Worm (Caenorhabditis elegans) whole organism, L3 larva: Measurements from ENCODE around the gene F09E10.6.

Source experiments
- R02D3.7 ChIP-seq: fragments of 150-350 bp; optimal IDR thresholded peaks from 2 replicates; lab custom pipeline; 2014; ENCODE audit warnings: missing biosample characterization, missing genetic modification characterization
- ZK546.5 ChIP-seq: sonication (generic microtip); optimal IDR thresholded peaks from 2 replicates; lab custom pipeline; 2017; ENCODE audit warnings: missing biosample characterization, missing genetic modification characterization
- ama-1 ChIP-seq: fragments of 150-350 bp; optimal IDR thresholded peaks from 2 replicates; lab custom pipeline; 2018
- ceh-28 ChIP-seq: fragments of 150-350 bp; optimal IDR thresholded peaks from 2 replicates; lab custom pipeline; 2014; ENCODE audit warnings: missing biosample characterization, missing genetic modification reagents, missing genetic modification characterization
- ceh-82 ChIP-seq: fragments of 150-350 bp; optimal IDR thresholded peaks from 2 replicates; lab custom pipeline; 2014; ENCODE audit warnings: missing biosample characterization, missing genetic modification characterization
- egl-27 ChIP-seq: sonication (generic microtip); optimal IDR thresholded peaks from 4 replicates; lab custom pipeline; 2017; ENCODE audit warnings: missing biosample characterization, missing genetic modification reagents, missing genetic modification characterization
- egl-5 ChIP-seq: fragments of 150-350 bp; optimal IDR thresholded peaks from 2 replicates; lab custom pipeline; 2017; ENCODE audit warnings: missing biosample characterization, missing genetic modification reagents, missing genetic modification characterization, inconsistent platforms
- elt-1 ChIP-seq: fragments of 150-350 bp; optimal IDR thresholded peaks from 2 replicates; lab custom pipeline; 2014; ENCODE audit warnings: missing biosample characterization, missing genetic modification characterization
- elt-2 ChIP-seq: sonication (generic microtip); optimal IDR thresholded peaks from 2 replicates; lab custom pipeline; 2016; ENCODE audit warnings: missing genetic modification reagents, mild to moderate bottlenecking, missing genetic modification characterization, missing compliant biosample characterization
- eor-1 ChIP-seq, 2 experiments: fragments of 150-350 bp; optimal IDR thresholded peaks; 2 replicates each; lab custom pipeline; 2014 to 2018; ENCODE audit warnings: missing biosample characterization in 2 of 2, missing genetic modification characterization in 2 of 2
- hmg-11 ChIP-seq: sonication (generic microtip); optimal IDR thresholded peaks from 2 replicates; lab custom pipeline; 2016; ENCODE audit warnings: missing genetic modification characterization, missing compliant biosample characterization
- jun-1 ChIP-seq: fragments of 150-350 bp; optimal IDR thresholded peaks from 2 replicates; lab custom pipeline; 2014; ENCODE audit warnings: missing biosample characterization, missing genetic modification reagents, missing genetic modification characterization
- lin-15B ChIP-seq: fragments of 150-350 bp; optimal IDR thresholded peaks from 2 replicates; lab custom pipeline; 2014; ENCODE audit warnings: missing biosample characterization, missing genetic modification characterization
- lin-39 ChIP-seq: fragments of 150-350 bp; optimal IDR thresholded peaks from 2 replicates; lab custom pipeline; 2018; ENCODE audit warnings: missing biosample characterization, missing genetic modification reagents, missing genetic modification characterization
- lsy-12 ChIP-seq: sonication (generic microtip); optimal IDR thresholded peaks from 2 replicates; lab custom pipeline; 2016; ENCODE audit warnings: mild to moderate bottlenecking, missing genetic modification characterization, missing compliant biosample characterization
- mdl-1 ChIP-seq: fragments of 150-350 bp; optimal IDR thresholded peaks from 2 replicates; lab custom pipeline; 2014; ENCODE audit warnings: missing biosample characterization, missing genetic modification characterization
- nfya-1 ChIP-seq: sonication (generic microtip); optimal IDR thresholded peaks from 2 replicates; lab custom pipeline; 2017; ENCODE audit warnings: missing genetic modification characterization, mild to moderate bottlenecking, missing compliant biosample characterization, antibody characterized with exemption, moderate library complexity; ENCODE audit not compliant: insufficient read depth
- nhr-11 ChIP-seq: fragments of 150-350 bp; optimal IDR thresholded peaks from 2 replicates; lab custom pipeline; 2014; ENCODE audit warnings: missing biosample characterization, missing genetic modification characterization
- nhr-12 ChIP-seq: fragments of 150-350 bp; optimal IDR thresholded peaks from 2 replicates; lab custom pipeline; 2014; ENCODE audit warnings: missing biosample characterization, missing genetic modification characterization
- nhr-23 ChIP-seq: fragments of 150-350 bp; optimal IDR thresholded peaks from 2 replicates; lab custom pipeline; 2014; ENCODE audit warnings: missing biosample characterization, missing genetic modification reagents, missing genetic modification characterization
- nhr-237 ChIP-seq: fragments of 150-350 bp; optimal IDR thresholded peaks from 2 replicates; lab custom pipeline; 2014; ENCODE audit warnings: missing biosample characterization, missing genetic modification characterization
- nhr-25 ChIP-seq: sonication (generic microtip); optimal IDR thresholded peaks from 2 replicates; lab custom pipeline; 2017; ENCODE audit warnings: missing biosample characterization, missing genetic modification characterization
- nhr-43 ChIP-seq: sonication (generic microtip); optimal IDR thresholded peaks from 2 replicates; lab custom pipeline; 2016; ENCODE audit warnings: mild to moderate bottlenecking, missing genetic modification characterization, missing compliant biosample characterization; ENCODE audit not compliant: poor library complexity, severe bottlenecking
- nhr-67 ChIP-seq: fragments of 150-350 bp; optimal IDR thresholded peaks from 2 replicates; lab custom pipeline; 2014; ENCODE audit warnings: missing biosample characterization, missing genetic modification characterization
- nhr-77 ChIP-seq: fragments of 150-350 bp; optimal IDR thresholded peaks from 2 replicates; lab custom pipeline; 2014; ENCODE audit warnings: missing biosample characterization, missing genetic modification characterization
- pha-4 ChIP-seq: fragments of 150-350 bp; optimal IDR thresholded peaks from 2 replicates; lab custom pipeline; 2014; ENCODE audit warnings: missing biosample characterization, missing genetic modification reagents, missing genetic modification characterization
- pqm-1 ChIP-seq: fragments of 150-350 bp; optimal IDR thresholded peaks from 2 replicates; lab custom pipeline; 2017; ENCODE audit warnings: missing biosample characterization, missing genetic modification characterization, inconsistent platforms
- sea-2 ChIP-seq: fragments of 150-350 bp; sonication (generic microtip); optimal IDR thresholded peaks from 4 replicates; lab custom pipeline; 2014; ENCODE audit warnings: missing biosample characterization, missing genetic modification reagents, missing genetic modification characterization
- skn-1 ChIP-seq: fragments of 150-350 bp; optimal IDR thresholded peaks from 2 replicates; lab custom pipeline; 2014; ENCODE audit warnings: missing biosample characterization, missing genetic modification characterization
- tbx-2 ChIP-seq: sonication (generic microtip); optimal IDR thresholded peaks from 2 replicates; lab custom pipeline; 2016; ENCODE audit warnings: mild to moderate bottlenecking, missing genetic modification characterization, missing compliant biosample characterization
- unc-62 ChIP-seq: fragments of 150-350 bp; sonication (generic microtip); optimal IDR thresholded peaks from 4 replicates; lab custom pipeline; 2014; ENCODE audit warnings: missing biosample characterization, missing genetic modification reagents, missing genetic modification characterization
- zag-1 ChIP-seq: fragments of 150-350 bp; optimal IDR thresholded peaks from 2 replicates; lab custom pipeline; 2014; ENCODE audit warnings: missing biosample characterization, missing genetic modification characterization
- ztf-11 ChIP-seq: fragments of 150-350 bp; optimal IDR thresholded peaks from 2 replicates; lab custom pipeline; 2014; ENCODE audit warnings: missing biosample characterization, missing genetic modification characterization

F09E10.6 gene

DNA sequence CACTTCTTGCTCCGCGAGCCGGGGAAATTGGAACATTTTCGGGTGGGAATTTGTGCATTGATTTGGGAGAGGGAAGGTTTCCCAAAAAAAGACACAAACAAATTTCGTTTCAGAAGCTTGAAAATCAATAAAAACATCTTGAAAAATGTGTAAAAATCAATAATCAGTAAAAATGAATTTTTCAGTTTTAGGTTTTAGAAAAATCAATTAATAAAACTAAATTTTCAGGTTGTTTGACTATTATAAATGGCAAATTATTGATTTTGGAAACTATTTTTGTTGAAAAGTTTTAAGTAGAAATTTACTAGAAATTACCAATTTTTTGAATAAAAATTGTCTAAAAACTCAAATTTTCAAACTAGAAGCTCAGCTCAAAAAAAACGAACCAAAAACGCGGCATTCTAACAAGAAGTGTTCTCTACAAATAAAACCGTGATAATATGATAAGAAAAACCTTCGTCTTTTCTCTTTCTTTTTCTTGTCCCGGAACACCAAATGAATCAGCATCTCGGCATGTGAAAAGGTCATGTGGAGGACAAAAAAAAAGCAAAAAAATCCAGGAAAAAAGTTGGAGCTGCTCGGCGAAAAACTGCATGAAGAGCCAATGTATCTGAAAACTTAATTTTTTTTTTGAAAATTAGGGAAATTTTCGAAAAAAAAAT is 28.2 kb upstream of the F09E10.6 start:
- TF ChIP-seq ceh-28 (tag; lab: Kevin White, UChicago) (peak; percentile 60), egl-27 (tag; lab: Kevin White, UChicago) (no peak)

DNA sequence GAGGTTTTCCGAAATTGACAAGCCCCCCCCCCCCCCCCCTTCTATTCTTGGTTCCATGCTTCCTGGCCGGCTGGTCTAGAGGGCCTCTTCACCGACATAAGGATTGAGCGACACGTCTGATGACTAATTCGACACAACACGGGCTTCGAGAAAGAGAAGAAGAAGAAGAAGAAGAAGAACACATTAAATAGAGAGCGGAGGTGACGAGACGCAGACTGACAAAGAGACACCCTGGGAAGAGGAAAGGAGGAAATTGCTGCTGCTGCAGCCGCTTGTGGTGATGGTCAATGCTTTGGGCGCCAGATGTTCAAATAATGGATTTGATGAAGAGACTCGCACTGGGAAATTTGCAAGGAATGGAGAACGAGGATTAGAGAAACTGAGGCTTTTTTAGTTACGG is 27.1 kb upstream of the F09E10.6 start:
- TF ChIP-seq nhr-12 (tag; lab: Kevin White, UChicago) = no peak
- peak; percentile 59 for TF ChIP-seq nfya-1
- TF ChIP-seq nhr-23 (tag; lab: Kevin White, UChicago) = peak; percentile 62
- TF ChIP-seq tbx-2 (tag; lab: Kevin White, UChicago) = no peak
- peak; percentile 64 for TF ChIP-seq egl-5
- peak; percentile 41 for TF ChIP-seq lsy-12 (tag; lab: Kevin White, UChicago)
- TF ChIP-seq pha-4 = peak; percentile 34
- TF ChIP-seq ama-1 (lab: Kevin White, UChicago) = peak; percentile 26
- TF ChIP-seq ceh-28 (tag; lab: Kevin White, UChicago) = no peak
- peak; percentile 44 for TF ChIP-seq hmg-11
- no peak for TF ChIP-seq nhr-67 (tag; lab: Kevin White, UChicago)
- TF ChIP-seq nhr-25 = peak; percentile 19
- peak; percentile 84 for TF ChIP-seq lin-39 (tag; lab: Kevin White, UChicago)
- no peak for TF ChIP-seq zag-1

DNA sequence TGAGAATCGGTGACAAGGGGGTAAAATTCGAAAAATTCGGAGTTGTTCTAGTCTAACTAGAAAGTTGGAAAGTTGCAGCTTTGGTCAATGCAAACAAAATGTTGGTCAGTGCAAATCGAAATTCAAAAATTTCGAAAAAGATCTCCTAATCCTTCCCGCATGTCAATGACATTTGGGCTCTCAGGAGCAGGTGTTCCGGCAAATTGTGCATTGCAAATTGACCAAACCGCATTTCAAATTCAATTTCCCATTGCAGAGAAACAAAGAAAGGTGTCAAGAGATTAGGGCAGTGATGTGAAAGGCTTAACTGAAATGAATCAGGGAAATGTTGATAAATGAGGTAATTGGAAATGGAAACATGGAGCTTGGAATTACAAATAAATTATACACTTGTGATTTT is 25.8 kb upstream of the F09E10.6 start:
- TF ChIP-seq pha-4 = no peak
- TF ChIP-seq egl-5 = no peak
- TF ChIP-seq elt-1 = no peak
- TF ChIP-seq ztf-11 (tag; lab: Kevin White, UChicago) = no peak
- no peak for TF ChIP-seq pqm-1
- no peak for TF ChIP-seq sea-2 (GFP tag; lab: Kevin White, UChicago)
- TF ChIP-seq nhr-67 (tag; lab: Kevin White, UChicago) = no peak
- no peak for TF ChIP-seq mdl-1 (tag; lab: Kevin White, UChicago)
- TF ChIP-seq ceh-82 (tag; lab: Kevin White, UChicago) = no peak
- no peak for TF ChIP-seq lin-39 (tag; lab: Kevin White, UChicago)
- no peak for TF ChIP-seq ama-1 (lab: Kevin White, UChicago)
- no peak for TF ChIP-seq nhr-77
- TF ChIP-seq eor-1 (tag; optimal IDR thresholded peaks at IDR 0.05; lab: Kevin White, UChicago) = no peak
- TF ChIP-seq skn-1 = no peak
- TF ChIP-seq, all 47 proteins: peak for 0

DNA sequence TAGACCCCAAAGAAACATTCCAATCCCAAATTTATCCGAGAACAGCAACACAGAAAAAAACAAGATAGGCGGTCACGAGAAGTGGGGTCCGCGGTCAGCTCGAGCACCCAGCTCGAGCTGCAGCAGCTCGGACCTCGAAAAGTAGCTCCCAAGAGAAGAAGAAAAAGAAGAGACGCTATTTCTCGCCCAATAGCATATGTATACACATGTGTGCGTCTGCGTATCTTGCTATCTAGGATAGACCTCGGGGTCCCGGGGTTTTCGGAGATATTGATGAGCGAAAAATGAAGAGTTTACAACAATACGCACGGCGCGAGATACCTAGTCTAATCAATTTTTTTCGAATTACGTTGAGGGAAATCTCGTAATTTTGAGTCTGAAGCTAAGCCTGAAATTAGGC is 24.6 kb upstream of the F09E10.6 start:
- TF ChIP-seq R02D3.7 (tag; lab: Kevin White, UChicago) = no peak
- peak; percentile 5 for TF ChIP-seq lin-15B
- no peak for TF ChIP-seq elt-2 (tag; lab: Kevin White, UChicago)
- TF ChIP-seq ceh-82 (tag; lab: Kevin White, UChicago) = no peak
- peak; percentile 35 for TF ChIP-seq hmg-11
- TF ChIP-seq nhr-43 (tag; lab: Kevin White, UChicago) = no peak
- peak; percentile 71 for TF ChIP-seq lin-39 (tag; lab: Kevin White, UChicago)
- peak; percentile 57 for TF ChIP-seq nfya-1

DNA sequence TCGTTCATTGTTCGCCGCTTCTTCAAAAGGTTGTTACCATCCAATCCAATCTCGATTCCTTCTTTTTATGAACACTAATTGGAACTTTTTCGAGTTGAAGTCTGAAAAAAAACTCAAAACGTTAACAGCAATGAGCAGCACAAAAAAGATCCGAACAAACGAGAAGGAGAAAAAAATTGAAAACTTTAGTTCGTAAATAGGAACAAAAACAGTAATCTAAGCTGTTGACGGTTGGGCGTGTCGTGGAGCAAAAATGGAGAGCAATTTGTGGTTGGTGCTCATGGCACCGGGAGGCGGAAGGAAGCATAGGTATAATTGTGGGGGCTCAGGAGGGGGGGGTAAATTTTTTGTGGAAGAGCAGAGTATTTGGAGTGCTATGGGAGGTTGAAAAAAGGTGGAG is 23.9 kb upstream of the F09E10.6 start, which contains the start of gene toca-1:
toca-1 (minus strand) TSS at position 101 of the 400 bp plus-strand sequence.
- no peak for TF ChIP-seq R02D3.7 (tag; lab: Kevin White, UChicago)

DNA sequence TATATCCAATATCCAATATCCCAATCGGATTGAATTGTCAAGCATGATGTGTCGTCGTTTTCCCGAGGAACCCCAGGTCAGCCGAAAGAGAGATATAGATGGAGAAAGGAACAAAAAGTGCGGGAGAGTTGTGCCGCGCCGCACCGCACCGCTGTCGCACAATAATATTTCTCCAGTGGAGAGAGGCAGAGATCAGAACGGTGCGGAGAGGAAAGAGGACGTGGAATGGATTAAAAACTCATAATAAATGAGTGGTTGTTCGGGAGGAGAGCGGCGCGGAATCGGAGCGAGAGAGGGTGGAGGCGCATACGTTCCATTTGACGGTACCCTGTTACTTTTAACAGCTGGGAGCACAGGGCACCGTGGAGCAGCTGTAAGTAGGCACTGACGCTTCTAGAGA is 20.0 kb upstream of the F09E10.6 start:
- TF ChIP-seq nhr-77 (no peak), nhr-11 (tag; lab: Kevin White, UChicago) (no peak), nhr-43 (tag; lab: Kevin White, UChicago) (no peak), nfya-1 (no peak), pqm-1 (no peak), unc-62 (GFP tag; lab: Kevin White, UChicago) (no peak), eor-1 (tag; optimal IDR thresholded peaks at IDR 0.05; lab: Kevin White, UChicago) (no peak), hmg-11 (peak; percentile 3), ZK546.5 (tag; lab: Kevin White, UChicago) (no peak), jun-1 (tag; lab: Kevin White, UChicago) (no peak), nhr-237 (tag; lab: Kevin White, UChicago) (no peak), egl-27 (tag; lab: Kevin White, UChicago) (no peak), nhr-23 (tag; lab: Kevin White, UChicago) (peak; percentile 1)
- TF ChIP-seq, all 47 proteins: peak for 2
